Worm (Caenorhabditis elegans) whole organism, L2 larva: ENCODE measurements around the gene aptf-3.

Source experiments
- F13H6.1 ChIP-seq: sonication (generic microtip); optimal IDR thresholded peaks from 2 replicates; lab custom pipeline; 2016; ENCODE audit warnings: missing genetic modification characterization, missing compliant biosample characterization
- aly-2 ChIP-seq: fragments of 150-350 bp; optimal IDR thresholded peaks from 2 replicates; lab custom pipeline; 2014; ENCODE audit warnings: missing biosample characterization, missing genetic modification characterization
- elt-1 ChIP-seq: fragments of 150-350 bp; optimal IDR thresholded peaks from 2 replicates; lab custom pipeline; 2014; ENCODE audit warnings: missing biosample characterization, missing genetic modification characterization
- mbf-1 ChIP-seq: sonication (generic microtip); optimal IDR thresholded peaks from 2 replicates; lab custom pipeline; 2017; ENCODE audit warnings: missing biosample characterization, missing genetic modification characterization
- nhr-10 ChIP-seq: sonication (generic microtip); optimal IDR thresholded peaks from 2 replicates; lab custom pipeline; 2017; ENCODE audit warnings: missing biosample characterization, missing genetic modification characterization
- nhr-11 ChIP-seq: fragments of 150-350 bp; optimal IDR thresholded peaks from 2 replicates; lab custom pipeline; 2014; ENCODE audit warnings: missing biosample characterization, missing genetic modification characterization
- nhr-12 ChIP-seq: fragments of 150-350 bp; optimal IDR thresholded peaks from 2 replicates; lab custom pipeline; 2014; ENCODE audit warnings: missing biosample characterization, missing genetic modification characterization
- nhr-25 ChIP-seq: fragments of 150-350 bp; sonication (generic microtip); optimal IDR thresholded peaks from 3 replicates; lab custom pipeline; 2014; ENCODE audit warnings: missing biosample characterization, missing genetic modification characterization
- snpc-4 ChIP-seq: fragments of 150-350 bp; optimal IDR thresholded peaks from 2 replicates; lab custom pipeline; 2014; ENCODE audit warnings: missing biosample characterization, missing genetic modification characterization
- unc-39 ChIP-seq: fragments of 150-350 bp; optimal IDR thresholded peaks from 2 replicates; lab custom pipeline; 2014; ENCODE audit warnings: missing biosample characterization, missing genetic modification characterization
- unc-62 ChIP-seq: fragments of 150-350 bp; optimal IDR thresholded peaks from 2 replicates; lab custom pipeline; 2014; ENCODE audit warnings: missing biosample characterization, missing genetic modification reagents, missing genetic modification characterization
- ztf-4 ChIP-seq: fragments of 150-350 bp; optimal IDR thresholded peaks from 2 replicates; lab custom pipeline; 2014; ENCODE audit warnings: missing biosample characterization, missing genetic modification characterization

DNA sequence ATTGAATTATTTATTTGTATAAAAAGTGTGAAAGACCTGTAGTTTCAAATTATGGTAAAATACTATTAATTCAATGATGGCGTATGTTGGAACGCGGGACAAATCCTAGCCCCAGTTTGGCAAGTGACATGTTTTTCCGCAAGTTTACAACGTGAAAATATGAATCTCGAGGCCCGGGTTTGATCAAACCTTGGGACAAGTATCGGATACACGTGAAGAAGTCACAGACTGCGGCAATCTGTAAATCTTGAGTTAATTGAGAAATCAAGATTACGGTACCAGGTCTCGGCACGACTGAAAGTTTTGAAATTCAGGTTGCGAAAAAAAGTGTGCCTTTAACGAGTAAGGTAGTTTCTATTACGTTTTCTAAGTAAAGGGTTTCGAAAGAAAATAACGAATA is 11.0 kb upstream of the aptf-3 start:
- TF ChIP-seq mbf-1 (tag; lab: Kevin White, UChicago) = no peak
- no peak for TF ChIP-seq nhr-12 (tag; lab: Kevin White, UChicago)
- TF ChIP-seq aly-2 (tag; lab: Kevin White, UChicago) = no peak
- no peak for TF ChIP-seq nhr-10 (tag; lab: Kevin White, UChicago)
- no peak for TF ChIP-seq nhr-11 (tag; lab: Kevin White, UChicago)
- no peak for TF ChIP-seq nhr-25 (tag; lab: Kevin White, UChicago)
- TF ChIP-seq snpc-4 (tag; lab: Kevin White, UChicago) = no peak
- no peak for TF ChIP-seq ztf-4 (tag; lab: Kevin White, UChicago)
- no peak for TF ChIP-seq unc-62 (GFP tag; lab: Kevin White, UChicago)
- no peak for TF ChIP-seq F13H6.1
- TF ChIP-seq elt-1 (tag; lab: Kevin White, UChicago) = no peak
- no peak for TF ChIP-seq unc-39 (tag; lab: Kevin White, UChicago)
